Fruit fly (Drosophila melanogaster) whole organism, wandering third instar larva: ENCODE results near the gene Gba1a.
A peak's percentile ranks its signal among the peaks of the same experiment; 100 is the strongest.

Experiments
- Abd-B ChIP-seq: fragments of >200 bp; optimal IDR thresholded peaks from 2 replicates; lab custom pipeline; 2017; ENCODE audit warnings: missing biosample characterization, missing genetic modification characterization
- CG32264 ChIP-seq: fragments of 200-800 bp; sonication (Bioruptor generic); optimal IDR thresholded peaks from 2 replicates; lab custom pipeline; 2016; ENCODE audit warnings: missing biosample characterization, missing genetic modification characterization
- CG9705 ChIP-seq: fragments of 200-800 bp; sonication (Bioruptor generic); optimal IDR thresholded peaks from 2 replicates; lab custom pipeline; 2018; ENCODE audit warnings: missing biosample characterization, mild to moderate bottlenecking, missing genetic modification characterization
- CrebA ChIP-seq: fragments of 200-800 bp; sonication (Bioruptor generic); optimal IDR thresholded peaks from 2 replicates; lab custom pipeline; 2016; ENCODE audit warnings: missing biosample characterization, mild to moderate bottlenecking, missing genetic modification characterization, borderline replicate concordance
- Dfd ChIP-seq: fragments of >200 bp; optimal IDR thresholded peaks from 2 replicates; lab custom pipeline; 2017; ENCODE audit warnings: missing biosample characterization, missing genetic modification characterization
- Dif ChIP-seq: fragments of 200-275, 200-300 bp; sonication (Bioruptor generic); optimal IDR thresholded peaks from 2 replicates; lab custom pipeline; 2018; ENCODE audit warnings: missing biosample characterization, missing genetic modification characterization; ENCODE audit not compliant: partially characterized antibody
- GATAd ChIP-seq: sonication (Bioruptor generic); optimal IDR thresholded peaks from 2 replicates; lab custom pipeline; 2016; ENCODE audit warnings: missing biosample characterization, missing genetic modification characterization
- HLH106 ChIP-seq: fragments of 200-800 bp; optimal IDR thresholded peaks from 3 replicates; lab custom pipeline; 2019; ENCODE audit warnings: missing biosample characterization, mild to moderate bottlenecking, missing genetic modification characterization, moderate library complexity
- Hnf4 ChIP-seq: fragments of 200-800 bp; sonication (Bioruptor generic); optimal IDR thresholded peaks from 2 replicates; lab custom pipeline; 2016; ENCODE audit warnings: missing biosample characterization, mild to moderate bottlenecking, missing genetic modification characterization
- Hr83 ChIP-seq: fragments of 200-300 bp; sonication (Bioruptor generic); optimal IDR thresholded peaks from 2 replicates; lab custom pipeline; 2016; ENCODE audit warnings: missing biosample characterization, mild to moderate bottlenecking, missing genetic modification characterization, moderate library complexity; ENCODE audit not compliant: poor library complexity, severe bottlenecking
- Jra ChIP-seq: sonication (Bioruptor generic); optimal IDR thresholded peaks from 2 replicates; lab custom pipeline; 2016; ENCODE audit warnings: missing biosample characterization, missing genetic modification characterization
- Myc ChIP-seq: fragments of >200 bp; optimal IDR thresholded peaks from 2 replicates; lab custom pipeline; 2017
- OdsH ChIP-seq: fragments of 200-800 bp; sonication (Bioruptor generic); optimal IDR thresholded peaks from 2 replicates; lab custom pipeline; 2016; ENCODE audit warnings: missing biosample characterization, mild to moderate bottlenecking, missing genetic modification characterization
- Rel ChIP-seq, 2 experiments: fragments of 200-800 bp; sonication (Bioruptor generic) in 1 of 2; optimal IDR thresholded peaks; 2 replicates in 1 of 2; 3 replicates in 1 of 2; lab custom pipeline; 2016 to 2019; ENCODE audit warnings: mild to moderate bottlenecking in 2 of 2, missing biosample characterization in 2 of 2, missing genetic modification characterization in 2 of 2, moderate library complexity in 1 of 2
- Vsx2 ChIP-seq: fragments of 200-300, 225-300 bp; sonication (Bioruptor generic); optimal IDR thresholded peaks from 2 replicates; lab custom pipeline; 2018; ENCODE audit warnings: missing biosample characterization, missing genetic modification characterization; ENCODE audit not compliant: partially characterized antibody
- brk ChIP-seq: fragments of 200-800 bp; sonication (Bioruptor generic); optimal IDR thresholded peaks from 2 replicates; lab custom pipeline; 2016; ENCODE audit warnings: missing biosample characterization, mild to moderate bottlenecking, missing genetic modification characterization
- dl ChIP-seq, 2 experiments: fragments of 175-275, 200-275 bp in 1 of 2; fragments of 200-275 bp in 1 of 2; sonication (Bioruptor generic); optimal IDR thresholded peaks; lab custom pipeline; 2018; ENCODE audit warnings: mild to moderate bottlenecking in 2 of 2, missing biosample characterization in 2 of 2, missing genetic modification characterization in 2 of 2, moderate library complexity in 2 of 2; ENCODE audit not compliant: partially characterized antibody in 2 of 2, insufficient read depth in 1 of 2
- dmrt93B ChIP-seq: fragments of 200-800 bp; sonication (Bioruptor generic); optimal IDR thresholded peaks from 2 replicates; lab custom pipeline; 2018; ENCODE audit warnings: missing biosample characterization, mild to moderate bottlenecking, missing genetic modification characterization
- foxo ChIP-seq, 2 experiments: fragments of 200-800 bp; sonication (Bioruptor generic); optimal IDR thresholded peaks; 2 replicates in 1 of 2; 3 replicates in 1 of 2; lab custom pipeline; 2016 to 2017; ENCODE audit warnings: missing biosample characterization in 2 of 2, missing genetic modification characterization in 2 of 2
- fru ChIP-seq: fragments of 200-800 bp; sonication (Bioruptor generic); optimal IDR thresholded peaks from 3 replicates; lab custom pipeline; 2016; ENCODE audit warnings: missing biosample characterization, mild to moderate bottlenecking, missing genetic modification characterization
- h ChIP-seq: fragments of 200-800 bp; sonication (Bioruptor generic); optimal IDR thresholded peaks from 3 replicates; lab custom pipeline; 2016; ENCODE audit warnings: missing biosample characterization, mild to moderate bottlenecking, missing genetic modification characterization
- jim ChIP-seq: fragments of 175-275, 200-325 bp; sonication (Bioruptor generic); optimal IDR thresholded peaks from 2 replicates; lab custom pipeline; 2016; ENCODE audit warnings: missing biosample characterization, mild to moderate bottlenecking, missing genetic modification characterization
- rgr ChIP-seq: fragments of 200-800 bp; sonication (Bioruptor generic); optimal IDR thresholded peaks from 3 replicates; lab custom pipeline; 2016; ENCODE audit warnings: missing biosample characterization, mild to moderate bottlenecking, missing genetic modification characterization
- sage ChIP-seq: fragments of 200-800 bp; sonication (Bioruptor generic); optimal IDR thresholded peaks from 2 replicates; lab custom pipeline; 2016; ENCODE audit warnings: missing biosample characterization, mild to moderate bottlenecking, missing genetic modification characterization
- sv ChIP-seq: fragments of 200-800 bp; sonication (Bioruptor generic); optimal IDR thresholded peaks from 3 replicates; lab custom pipeline; 2016; ENCODE audit warnings: missing biosample characterization, missing genetic modification characterization
- tai ChIP-seq: sonication (Bioruptor generic); optimal IDR thresholded peaks from 2 replicates; lab custom pipeline; 2016; ENCODE audit warnings: missing biosample characterization, missing genetic modification characterization
- woc ChIP-seq: sonication (Bioruptor generic); optimal IDR thresholded peaks from 2 replicates; lab custom pipeline; 2016; ENCODE audit warnings: missing biosample characterization, mild to moderate bottlenecking, missing genetic modification characterization

Gba1a gene

dm6 chr3R:23713901-23714300, 13.5 kb downstream of the Gba1a start (continued):
- TF ChIP-seq dl (GFP tag; optimal IDR thresholded peaks at IDR 0.05; lab: Kevin White, UChicago; ENCODE audit: insufficient read depth in 1 of 2, partially characterized antibody in 2 of 2), result no peak
- peak; percentile 74 for TF ChIP-seq CG9705 (GFP tag; lab: Kevin White, UChicago)
- TF ChIP-seq Myc (lab: Kevin White, UChicago), result no peak
- TF ChIP-seq Vsx2 (GFP tag; lab: Kevin White, UChicago), result no peak
- TF ChIP-seq GATAd (GFP tag; lab: Kevin White, UChicago), result no peak
- TF ChIP-seq fru (GFP tag; lab: Kevin White, UChicago), result peak; percentile 87

- TF ChIP-seq Abd-B (GFP tag; lab: Kevin White, UChicago) (no peak), CrebA (GFP tag; lab: Kevin White, UChicago) (peak; percentile 84)
- TF ChIP-seq, all 38 proteins: peak for 1
Measured at dm6 chr3R:23714852-23715251, 14.4 kb downstream of the Gba1a start.

- TF ChIP-seq OdsH (GFP tag; lab: Kevin White, UChicago), result no peak
Measured at dm6 chr3R:23718297-23718941, 18.0 kb downstream of the Gba1a start, which contains the start of gene nau. TSS of gene nau (minus strand) at chr3R:23718357.

dm6 chr3R:23721525-23721924, 21.1 kb downstream of the Gba1a start, which contains the start of gene CG10232:
TSS of gene CG10232 (minus strand) at chr3R:23721625.
- TF ChIP-seq OdsH (GFP tag; lab: Kevin White, UChicago) (no peak), tai (GFP tag; lab: Kevin White, UChicago) (no peak), jim (GFP tag; lab: Kevin White, UChicago) (no peak)

dm6 chr3R:23721936-23722335, 21.5 kb downstream of the Gba1a start:
- TF ChIP-seq woc (GFP tag; lab: Kevin White, UChicago), result no peak
- no peak for TF ChIP-seq Jra (GFP tag; lab: Kevin White, UChicago)
- peak; percentile 39 for TF ChIP-seq HLH106 (tag; lab: Kevin White, UChicago)
- no peak for TF ChIP-seq Dfd (GFP tag; lab: Kevin White, UChicago)
- no peak for TF ChIP-seq Rel (GFP tag; optimal IDR thresholded peaks at IDR 0.05; lab: Kevin White, UChicago)
- TF ChIP-seq Rel (tag; optimal IDR thresholded peaks at IDR 0.05; lab: Kevin White, UChicago), result no peak
- peak in 1 of 2 experiments; percentile 49 for TF ChIP-seq foxo (GFP tag; optimal IDR thresholded peaks at IDR 0.05; lab: Kevin White, UChicago)
- TF ChIP-seq CrebA (GFP tag; lab: Kevin White, UChicago), result peak; percentile 6
- peak; percentile 44 for TF ChIP-seq brk (GFP tag; lab: Kevin White, UChicago)
- peak; percentile 17 for TF ChIP-seq rgr (GFP tag; lab: Kevin White, UChicago)
- peak; percentile 30 for TF ChIP-seq fru (GFP tag; lab: Kevin White, UChicago)
- no peak for TF ChIP-seq CG32264 (GFP tag; lab: Kevin White, UChicago)
- no peak for TF ChIP-seq Hr83 (GFP tag; lab: Kevin White, UChicago)
- no peak for TF ChIP-seq Dif (GFP tag; lab: Kevin White, UChicago)
- TF ChIP-seq sage (GFP tag; lab: Kevin White, UChicago), result no peak
- TF ChIP-seq Myc (lab: Kevin White, UChicago), result no peak
- TF ChIP-seq Vsx2 (GFP tag; lab: Kevin White, UChicago), result peak; percentile 1
- TF ChIP-seq CG9705 (GFP tag; lab: Kevin White, UChicago), result peak; percentile 8
- TF ChIP-seq h (GFP tag; lab: Kevin White, UChicago), result peak; percentile 41
- no peak for TF ChIP-seq sv (GFP tag; lab: Kevin White, UChicago)
- no peak for TF ChIP-seq jim (GFP tag; lab: Kevin White, UChicago)
- peak; percentile 23 for TF ChIP-seq Hnf4
- TF ChIP-seq Abd-B (GFP tag; lab: Kevin White, UChicago), result no peak
- TF ChIP-seq dmrt93B, result peak; percentile 25
- TF ChIP-seq OdsH (GFP tag; lab: Kevin White, UChicago), result no peak
